Worm (Caenorhabditis elegans) whole organism, late embryonic: ENCODE data around the gene arx-2.
"Not testable (repeated sequence)": the region's sequence is repeated elsewhere in the genome, so short reads cannot be mapped to it uniquely, and the experiment has no call there.

Experiments used
- C08G9.2 ChIP-seq: sonication (generic microtip); optimal IDR thresholded peaks from 2 replicates; lab custom pipeline; 2016; ENCODE audit warnings: mild to moderate bottlenecking, missing genetic modification characterization, moderate library complexity, missing compliant biosample characterization
- K02D7.2 ChIP-seq: sonication (generic microtip); optimal IDR thresholded peaks from 2 replicates; lab custom pipeline; 2017; ENCODE audit warnings: mild to moderate bottlenecking, missing genetic modification characterization, missing compliant biosample characterization
- T23F11.4 ChIP-seq: fragments of 200-800 bp; sonication (Bioruptor generic); optimal IDR thresholded peaks from 2 replicates; lab custom pipeline; 2018; ENCODE audit warnings: mild to moderate bottlenecking, missing genetic modification characterization, missing compliant biosample characterization
- ahr-1 ChIP-seq: sonication (generic microtip); optimal IDR thresholded peaks from 2 replicates; lab custom pipeline; 2016; ENCODE audit warnings: missing genetic modification characterization, missing compliant biosample characterization
- ceh-18 ChIP-seq: sonication (generic microtip); optimal IDR thresholded peaks from 2 replicates; lab custom pipeline; 2016; ENCODE audit warnings: missing genetic modification characterization, missing compliant biosample characterization
- ceh-2 ChIP-seq: sonication (generic microtip); optimal IDR thresholded peaks from 2 replicates; lab custom pipeline; 2016; ENCODE audit warnings: missing genotype, missing genetic modification characterization, missing compliant biosample characterization
- ceh-22 ChIP-seq: sonication (generic microtip); optimal IDR thresholded peaks from 2 replicates; lab custom pipeline; 2017; ENCODE audit warnings: missing biosample characterization, missing genetic modification characterization
- ceh-30 ChIP-seq: fragments of 150-350 bp; optimal IDR thresholded peaks from 2 replicates; lab custom pipeline; 2014; ENCODE audit warnings: missing biosample characterization, missing genetic modification characterization
- ceh-31 ChIP-seq: sonication (generic microtip); optimal IDR thresholded peaks from 2 replicates; lab custom pipeline; 2016; ENCODE audit warnings: missing genetic modification characterization, missing compliant biosample characterization
- ceh-34 ChIP-seq: sonication (generic microtip); optimal IDR thresholded peaks from 2 replicates; lab custom pipeline; 2016; ENCODE audit warnings: mild to moderate bottlenecking, missing genetic modification characterization, missing compliant biosample characterization
- ceh-45 ChIP-seq: fragments of 200-800 bp; sonication (Bioruptor generic); IDR thresholded peaks from 2 replicates; pipeline ENCODE4 v1.3.6; 2022; ENCODE audit warnings: missing genetic modification reagents, missing genetic modification characterization, missing compliant biosample characterization
- elt-2 ChIP-seq: sonication (generic microtip); optimal IDR thresholded peaks from 2 replicates; lab custom pipeline; 2016; ENCODE audit warnings: missing genetic modification reagents, missing genetic modification characterization, missing compliant biosample characterization
- ets-4 ChIP-seq: sonication (generic microtip); optimal IDR thresholded peaks from 2 replicates; lab custom pipeline; 2016; ENCODE audit warnings: missing genetic modification characterization, missing compliant biosample characterization
- fkh-6 ChIP-seq: sonication (generic microtip); optimal IDR thresholded peaks from 2 replicates; lab custom pipeline; 2016; ENCODE audit warnings: missing genetic modification characterization, missing compliant biosample characterization
- hlh-13 ChIP-seq: fragments of 200-800 bp; sonication (Bioruptor generic); optimal IDR thresholded peaks from 2 replicates; lab custom pipeline; 2018; ENCODE audit warnings: mild to moderate bottlenecking, missing genetic modification characterization, missing compliant biosample characterization
- hlh-15 ChIP-seq: sonication (generic microtip); optimal IDR thresholded peaks from 2 replicates; lab custom pipeline; 2016; ENCODE audit warnings: missing genetic modification characterization, missing compliant biosample characterization
- hlh-30 ChIP-seq: sonication (generic microtip); optimal IDR thresholded peaks from 2 replicates; lab custom pipeline; 2017; ENCODE audit warnings: antibody characterized with exemption, missing genetic modification characterization, missing compliant biosample characterization; ENCODE audit not compliant: insufficient read depth
- hlh-8 ChIP-seq: sonication (generic microtip); optimal IDR thresholded peaks from 2 replicates; lab custom pipeline; 2016; ENCODE audit warnings: missing genotype, missing genetic modification characterization, missing compliant biosample characterization
- lin-11 ChIP-seq: fragments of 200-800 bp; sonication (Bioruptor generic); optimal IDR thresholded peaks from 2 replicates; lab custom pipeline; 2018; ENCODE audit warnings: mild to moderate bottlenecking, missing genetic modification characterization, missing compliant biosample characterization
- madf-2 ChIP-seq: sonication (generic microtip); optimal IDR thresholded peaks from 2 replicates; lab custom pipeline; 2017; ENCODE audit warnings: missing genetic modification characterization, missing compliant biosample characterization
- nhr-232 ChIP-seq: sonication (generic microtip); optimal IDR thresholded peaks from 2 replicates; lab custom pipeline; 2016; ENCODE audit warnings: missing genetic modification characterization, missing compliant biosample characterization
- pag-3 ChIP-seq: sonication (generic microtip); optimal IDR thresholded peaks from 2 replicates; lab custom pipeline; 2016; ENCODE audit warnings: missing compliant biosample characterization, missing genetic modification characterization, borderline replicate concordance
- pax-1 ChIP-seq: fragments of 150-350 bp; optimal IDR thresholded peaks from 2 replicates; lab custom pipeline; 2014; ENCODE audit warnings: missing biosample characterization, missing genetic modification characterization
- pha-2 ChIP-seq: sonication (generic microtip); optimal IDR thresholded peaks from 2 replicates; lab custom pipeline; 2017; ENCODE audit warnings: mild to moderate bottlenecking, missing genetic modification characterization, missing compliant biosample characterization
- pros-1 ChIP-seq: fragments of 150-350 bp; optimal IDR thresholded peaks from 2 replicates; lab custom pipeline; 2014; ENCODE audit warnings: missing biosample characterization, missing genetic modification reagents, missing genetic modification characterization
- ref-2 ChIP-seq: sonication (generic microtip); optimal IDR thresholded peaks from 2 replicates; lab custom pipeline; 2016; ENCODE audit warnings: missing genetic modification characterization, missing compliant biosample characterization
- rnt-1 ChIP-seq: sonication (generic microtip); optimal IDR thresholded peaks from 2 replicates; lab custom pipeline; 2016; ENCODE audit warnings: missing genetic modification characterization, missing compliant biosample characterization
- sdc-2 ChIP-seq: sonication (generic microtip); optimal IDR thresholded peaks from 2 replicates; lab custom pipeline; 2016; ENCODE audit warnings: missing genotype, missing genetic modification characterization, missing compliant biosample characterization
- syd-9 ChIP-seq: sonication (generic microtip); optimal IDR thresholded peaks from 2 replicates; lab custom pipeline; 2016; ENCODE audit warnings: mild to moderate bottlenecking, missing genetic modification characterization, moderate library complexity, missing compliant biosample characterization
- tbx-2 ChIP-seq: sonication (generic microtip); optimal IDR thresholded peaks from 2 replicates; lab custom pipeline; 2016; ENCODE audit warnings: missing genetic modification characterization, missing compliant biosample characterization
- ttx-3 ChIP-seq: sonication (generic microtip); optimal IDR thresholded peaks from 2 replicates; lab custom pipeline; 2016; ENCODE audit warnings: missing genetic modification reagents, missing genetic modification characterization, missing compliant biosample characterization
- unc-3 ChIP-seq, 2 experiments: fragments of 200-800 bp in 1 of 2; sonication (Bioruptor generic) in 1 of 2; sonication (generic microtip) in 1 of 2; conservative IDR thresholded peaks in 1 of 2; optimal IDR thresholded peaks in 1 of 2; 2 replicates each; pipeline versions ENCODE4 v1.3.6 to Lab custom; 2016 to 2022; ENCODE audit warnings: missing compliant biosample characterization in 2 of 2, missing genetic modification characterization in 2 of 2, missing genetic modification reagents in 1 of 2
- unc-42 ChIP-seq: sonication (generic microtip); optimal IDR thresholded peaks from 2 replicates; lab custom pipeline; 2016; ENCODE audit warnings: missing genotype, missing genetic modification characterization, missing compliant biosample characterization
- unc-86 ChIP-seq: sonication (generic microtip); optimal IDR thresholded peaks from 2 replicates; lab custom pipeline; 2016; ENCODE audit warnings: missing genetic modification characterization, missing compliant biosample characterization
- zip-5 ChIP-seq: sonication (generic microtip); optimal IDR thresholded peaks from 2 replicates; lab custom pipeline; 2016; ENCODE audit warnings: missing genetic modification characterization, missing compliant biosample characterization
- ztf-16 ChIP-seq: sonication (generic microtip); optimal IDR thresholded peaks from 2 replicates; lab custom pipeline; 2017; ENCODE audit warnings: missing genetic modification characterization, missing compliant biosample characterization

arx-2 gene

ce11 chrV:10350054-10350453 lies 11.9 kb upstream of the arx-2 start, which contains the start of gene K07C5.9:
TSS of gene K07C5.9 (minus strand) at chrV:10350154.
- no peak for TF ChIP-seq ets-4 (tag; lab: Kevin White, UChicago)
- no peak for TF ChIP-seq pros-1 (tag; lab: Kevin White, UChicago)
- TF ChIP-seq hlh-8 (tag; lab: Kevin White, UChicago) = no peak

ce11 chrV:10342904-10343303 lies 4.7 kb upstream of the arx-2 start, which contains the start of gene K07C5.3:
TSS of gene K07C5.3 (plus strand) at chrV:10343032.
- TF ChIP-seq pros-1 (tag; lab: Kevin White, UChicago) (no peak), ets-4 (tag; lab: Kevin White, UChicago) (no peak), pag-3 (tag; lab: Kevin White, UChicago) (no peak), ceh-22 (tag; lab: Kevin White, UChicago) (no peak), ceh-45 (GFP tag; lab: Robert Waterston, UW) (no peak), zip-5 (tag; lab: Kevin White, UChicago) (no peak), nhr-232 (tag; lab: Kevin White, UChicago) (no peak), lin-11 (no peak), ahr-1 (no peak), hlh-13 (GFP tag; lab: Kevin White, UChicago) (no peak), elt-2 (tag; lab: Kevin White, UChicago) (no peak), ceh-30 (no peak), ztf-16 (tag; lab: Kevin White, UChicago) (no peak), madf-2 (tag; lab: Kevin White, UChicago) (no peak)

- TF ChIP-seq tbx-2 (peak; percentile 25), ceh-18 (tag; lab: Kevin White, UChicago) (peak; percentile 70), ref-2 (tag; lab: Kevin White, UChicago) (peak; percentile 49), unc-86 (tag; lab: Kevin White, UChicago) (peak; percentile 5), sdc-2 (tag; lab: Kevin White, UChicago) (peak; percentile 22), unc-3 (GFP tag; conservative IDR thresholded peaks at IDR 0.05; lab: Robert Waterston, UW) (0 out of 2 replicates have a peak, but pooled peaks have one; percentile 42), ceh-31 (tag; lab: Kevin White, UChicago) (peak; percentile 56), ceh-34 (tag; lab: Kevin White, UChicago) (peak; percentile 29), unc-42 (tag; lab: Kevin White, UChicago) (peak; percentile 17)
- not testable (repeated sequence) for TF ChIP-seq unc-3 (tag; optimal IDR thresholded peaks at IDR 0.05; lab: Kevin White, UChicago)
Measured at ce11 chrV:10341905-10342328, 3.8 kb upstream of the arx-2 start, which contains the start of gene K07C5.13. TSS of gene K07C5.13 (plus strand) at chrV:10342055.

ce11 chrV:10339200-10339599 lies 1.0 kb upstream of the arx-2 start, which contains the start of gene K07C5.2:
TSS of gene K07C5.2 (plus strand) at chrV:10339500.
- TF ChIP-seq pax-1 (tag; lab: Kevin White, UChicago) = no peak
- no peak for TF ChIP-seq fkh-6
- no peak for TF ChIP-seq ahr-1
- TF ChIP-seq C08G9.2 (tag; lab: Kevin White, UChicago) = no peak
- TF ChIP-seq unc-42 (tag; lab: Kevin White, UChicago) = no peak
- TF ChIP-seq elt-2 (tag; lab: Kevin White, UChicago) = no peak
- no peak for TF ChIP-seq hlh-15 (tag; lab: Kevin White, UChicago)
- TF ChIP-seq ttx-3 = no peak
- no peak for TF ChIP-seq K02D7.2 (tag; lab: Kevin White, UChicago)
- TF ChIP-seq ceh-2 (tag; lab: Kevin White, UChicago) = no peak
- TF ChIP-seq tbx-2 = no peak
- TF ChIP-seq hlh-30 (tag; lab: Kevin White, UChicago) = no peak
- no peak for TF ChIP-seq T23F11.4 (GFP tag; lab: Kevin White, UChicago)
- no peak for TF ChIP-seq syd-9 (tag; lab: Kevin White, UChicago)
- TF ChIP-seq rnt-1 (tag; lab: Kevin White, UChicago) = no peak
- TF ChIP-seq ztf-16 (tag; lab: Kevin White, UChicago) = no peak
- no peak for TF ChIP-seq pha-2 (tag; lab: Kevin White, UChicago)
